Fruit fly (Drosophila melanogaster) whole organism, embryonic: ENCODE results near the gene Tcs4.
A peak's percentile ranks its signal among the peaks of the same experiment; 100 is the strongest.

Source experiments
- B-H1 ChIP-seq: fragments of 200-800 bp; sonication (Bioruptor generic); IDR thresholded peaks from 3 replicates; pipeline ENCODE4 v1.3.6; 2022; ENCODE audit warnings: missing biosample characterization, missing genetic modification characterization
- BEAF-32 ChIP-seq: fragments of 200-800 bp; sonication (Bioruptor generic); optimal IDR thresholded peaks from 3 replicates; lab custom pipeline; 2017; ENCODE audit warnings: missing biosample characterization, missing genetic modification characterization, mild to moderate bottlenecking, moderate library complexity, missing genetic modification reagents
- CG10267 ChIP-seq: fragments of 200-800 bp; sonication (Bioruptor generic); optimal IDR thresholded peaks from 2 replicates; lab custom pipeline; 2018; ENCODE audit warnings: missing biosample characterization, mild to moderate bottlenecking, missing genetic modification characterization, moderate library complexity
- CG12769 ChIP-seq: fragments of 200-800 bp; sonication (Bioruptor generic); optimal IDR thresholded peaks from 2 replicates; lab custom pipeline; 2019; ENCODE audit warnings: missing biosample characterization, mild to moderate bottlenecking, missing genetic modification characterization, moderate library complexity
- CG13287 ChIP-seq: fragments of 200-800 bp; sonication (Bioruptor generic); IDR thresholded peaks from 2 replicates; pipeline ENCODE4 v1.3.6; 2022; ENCODE audit warnings: missing biosample characterization, missing genetic modification characterization; ENCODE audit not compliant: partially characterized antibody
- CG15601 ChIP-seq: fragments of 200-800 bp; sonication (Bioruptor generic); optimal IDR thresholded peaks from 3 replicates; lab custom pipeline; 2019; ENCODE audit warnings: missing biosample characterization, mild to moderate bottlenecking, missing genetic modification characterization, moderate library complexity
- CG17359 ChIP-seq: fragments of 200-800 bp; sonication (Bioruptor generic); optimal IDR thresholded peaks from 3 replicates; lab custom pipeline; 2018; ENCODE audit warnings: missing biosample characterization, mild to moderate bottlenecking, missing genetic modification characterization, moderate library complexity
- CG17568 ChIP-seq: fragments of 200-800 bp; sonication (Bioruptor generic); optimal IDR thresholded peaks from 2 replicates; lab custom pipeline; 2018; ENCODE audit warnings: missing biosample characterization, mild to moderate bottlenecking, missing genetic modification characterization, moderate library complexity
- CG1832 ChIP-seq: fragments of 200-800 bp; sonication (Bioruptor generic); optimal IDR thresholded peaks from 2 replicates; lab custom pipeline; 2017; ENCODE audit warnings: missing biosample characterization, mild to moderate bottlenecking, missing genetic modification characterization, inconsistent platforms
- CG3726 ChIP-seq: fragments of 200-800 bp; sonication (Bioruptor generic); IDR thresholded peaks from 3 replicates; pipeline ENCODE4, ENCODE4 v1.3.6; 2022; ENCODE audit warnings: missing biosample characterization, missing genetic modification characterization
- CG4424 ChIP-seq: fragments of 200-800 bp; sonication (Bioruptor generic); optimal IDR thresholded peaks from 3 replicates; lab custom pipeline; 2016; ENCODE audit warnings: missing biosample characterization, missing genetic modification characterization
- CG4820 ChIP-seq: fragments of 200-800 bp; sonication (Bioruptor generic); optimal IDR thresholded peaks from 3 replicates; lab custom pipeline; 2016; ENCODE audit warnings: missing biosample characterization, missing genetic modification characterization
- CG6791 ChIP-seq: fragments of 200-800 bp; sonication (Bioruptor generic); IDR thresholded peaks from 3 replicates; pipeline ENCODE4 v1.3.6; 2022; ENCODE audit warnings: missing biosample characterization, missing genetic modification characterization; ENCODE audit not compliant: partially characterized antibody
- CG7987 ChIP-seq: fragments of 200-800 bp; sonication (Bioruptor generic); optimal IDR thresholded peaks from 2 replicates; lab custom pipeline; 2018; ENCODE audit warnings: missing biosample characterization, mild to moderate bottlenecking, missing genetic modification characterization, moderate library complexity
- CG9215 ChIP-seq: fragments of 200-800 bp; sonication (Bioruptor generic); IDR thresholded peaks from 2 replicates; pipeline ENCODE4 v1.3.6; 2022; ENCODE audit warnings: missing biosample characterization, missing genetic modification characterization
- CTCF ChIP-seq: fragments of 200-800 bp; sonication (Bioruptor generic); optimal IDR thresholded peaks from 2 replicates; lab custom pipeline; 2017; ENCODE audit warnings: missing biosample characterization, mild to moderate bottlenecking, missing genetic modification characterization, moderate library complexity
- ERR ChIP-seq: fragments of 200-800 bp; sonication (Bioruptor generic); optimal IDR thresholded peaks from 2 replicates; lab custom pipeline; 2016; ENCODE audit warnings: missing biosample characterization, missing genetic modification characterization
- HmgD ChIP-seq: fragments of 200-800 bp; sonication (Bioruptor generic); optimal IDR thresholded peaks from 3 replicates; lab custom pipeline; 2016; ENCODE audit warnings: missing biosample characterization, missing genetic modification characterization
- Hmr ChIP-seq: fragments of 200-800 bp; sonication (Bioruptor generic); optimal IDR thresholded peaks from 3 replicates; lab custom pipeline; 2017; ENCODE audit warnings: mild to moderate bottlenecking, missing biosample characterization, missing genetic modification reagents, missing genetic modification characterization
- Hmx ChIP-seq: fragments of 200-800 bp; sonication (Bioruptor generic); optimal IDR thresholded peaks from 2 replicates; lab custom pipeline; 2016; ENCODE audit warnings: missing biosample characterization, missing genetic modification characterization
- Hsf ChIP-seq: fragments of 200-800 bp; sonication (Bioruptor generic); optimal IDR thresholded peaks from 3 replicates; lab custom pipeline; 2016; ENCODE audit warnings: missing biosample characterization, missing genetic modification characterization
- Kr ChIP-seq: fragments of 200-800 bp; sonication (Bioruptor generic); optimal IDR thresholded peaks from 2 replicates; lab custom pipeline; 2017; ENCODE audit warnings: missing biosample characterization, mild to moderate bottlenecking, missing genetic modification characterization
- Meics ChIP-seq: fragments of 200-800 bp; sonication (Bioruptor generic); optimal IDR thresholded peaks from 2 replicates; lab custom pipeline; 2017; ENCODE audit warnings: missing biosample characterization, mild to moderate bottlenecking, missing genetic modification characterization
- NFAT ChIP-seq: fragments of 200-800 bp; sonication (Bioruptor generic); IDR thresholded peaks from 2 replicates; pipeline ENCODE4 v1.3.6; 2022; ENCODE audit warnings: missing biosample characterization, missing genetic modification characterization
- Neu2 ChIP-seq: fragments of 200-800 bp; sonication (Bioruptor generic); optimal IDR thresholded peaks from 3 replicates; lab custom pipeline; 2016; ENCODE audit warnings: missing biosample characterization, missing genetic modification characterization, borderline replicate concordance
- Oaz ChIP-seq: fragments of 200-800 bp; sonication (Bioruptor generic); IDR thresholded peaks from 2 replicates; pipeline ENCODE4 v1.3.6; 2022; ENCODE audit warnings: missing biosample characterization, missing genetic modification characterization
- ase ChIP-seq: fragments of 200-800 bp; sonication (Bioruptor generic); IDR thresholded peaks from 3 replicates; pipeline ENCODE4 v1.3.6; 2022; ENCODE audit warnings: missing biosample characterization, missing genetic modification characterization
- dpn ChIP-seq, 2 experiments: fragments of 200-800 bp; sonication (Bioruptor generic); optimal IDR thresholded peaks; 3 replicates each; lab custom pipeline; 2016; ENCODE audit warnings: missing biosample characterization in 2 of 2, missing genetic modification characterization in 2 of 2
- ftz-f1 ChIP-seq: fragments of 200-800 bp; sonication (Bioruptor generic); optimal IDR thresholded peaks from 2 replicates; lab custom pipeline; 2016; ENCODE audit warnings: missing biosample characterization, missing genetic modification characterization
- hb ChIP-seq: fragments of 200-800 bp; sonication (Bioruptor generic); IDR thresholded peaks from 3 replicates; pipeline ENCODE4 v1.3.6; 2022; ENCODE audit warnings: missing biosample characterization, missing genetic modification characterization; ENCODE audit not compliant: partially characterized antibody
- hbn ChIP-seq: fragments of 200-800 bp; sonication (Bioruptor generic); IDR thresholded peaks from 2 replicates; pipeline ENCODE4 v1.3.6; 2022; ENCODE audit warnings: missing biosample characterization, missing genetic modification characterization; ENCODE audit not compliant: partially characterized antibody
- inv ChIP-seq: fragments of 200-800 bp; sonication (Bioruptor generic); IDR thresholded peaks from 2 replicates; pipeline ENCODE4 v1.3.6; 2022; ENCODE audit warnings: missing biosample characterization, missing genetic modification characterization; ENCODE audit not compliant: partially characterized antibody
- kah ChIP-seq: fragments of 200-800 bp; sonication (Bioruptor generic); optimal IDR thresholded peaks from 2 replicates; lab custom pipeline; 2018; ENCODE audit warnings: missing biosample characterization, mild to moderate bottlenecking, missing genetic modification characterization
- kni ChIP-seq: fragments of 200-800 bp; sonication (Bioruptor generic); optimal IDR thresholded peaks from 3 replicates; lab custom pipeline; 2017; ENCODE audit warnings: mild to moderate bottlenecking, missing biosample characterization, missing genetic modification reagents, missing genetic modification characterization
- knrl ChIP-seq: fragments of 200-800 bp; sonication (Bioruptor generic); IDR thresholded peaks from 3 replicates; pipeline ENCODE4 v1.3.6; 2022; ENCODE audit warnings: missing biosample characterization, missing genetic modification characterization; ENCODE audit not compliant: partially characterized antibody
- lbe ChIP-seq: fragments of 200-800 bp; sonication (Bioruptor generic); optimal IDR thresholded peaks from 2 replicates; lab custom pipeline; 2016; ENCODE audit warnings: missing biosample characterization, mild to moderate bottlenecking, missing genetic modification characterization
- lmd ChIP-seq: fragments of 200-800 bp; sonication (Bioruptor generic); IDR thresholded peaks from 2 replicates; pipeline ENCODE4 v1.3.6; 2022; ENCODE audit warnings: missing biosample characterization, missing genetic modification characterization
- mld ChIP-seq: fragments of 200-800 bp; sonication (Bioruptor generic); IDR thresholded peaks from 3 replicates; pipeline ENCODE4 v1.3.6; 2022; ENCODE audit warnings: missing biosample characterization, missing genetic modification characterization; ENCODE audit not compliant: partially characterized antibody
- nerfin-2 ChIP-seq: fragments of 200-800 bp; sonication (Bioruptor generic); IDR thresholded peaks from 2 replicates; pipeline ENCODE4 v1.3.6; 2022; ENCODE audit warnings: missing biosample characterization, missing genetic modification characterization; ENCODE audit not compliant: partially characterized antibody
- nom ChIP-seq: fragments of 200-800 bp; sonication (Bioruptor generic); optimal IDR thresholded peaks from 2 replicates; lab custom pipeline; 2017; ENCODE audit warnings: missing biosample characterization, missing genetic modification characterization, mild to moderate bottlenecking, moderate library complexity, missing genetic modification reagents
- pan ChIP-seq, 4 experiments: fragments of >200 bp in 3 of 4; fragments of 200-800 bp in 1 of 4; sonication (Bioruptor generic) in 1 of 4; optimal IDR thresholded peaks in 3 of 4; IDR thresholded peaks in 1 of 4; 2 replicates each; pipeline versions ENCODE4 v1.3.6 to Lab custom; 2017 to 2022; ENCODE audit warnings: missing biosample characterization in 2 of 4, missing genetic modification characterization in 2 of 4, mixed read lengths in 1 of 4
- pho ChIP-seq: fragments of 200-800 bp; sonication (Bioruptor generic); optimal IDR thresholded peaks from 2 replicates; lab custom pipeline; 2016; ENCODE audit warnings: missing biosample characterization, missing genetic modification characterization
- pnt ChIP-seq: fragments of 200-800 bp; sonication (Bioruptor generic); optimal IDR thresholded peaks from 3 replicates; lab custom pipeline; 2016; ENCODE audit warnings: missing biosample characterization, missing genetic modification characterization
- pzg ChIP-seq: fragments of 200-800 bp; sonication (Bioruptor generic); optimal IDR thresholded peaks from 3 replicates; lab custom pipeline; 2018; ENCODE audit warnings: missing biosample characterization, mild to moderate bottlenecking, missing genetic modification characterization, moderate library complexity
- sna ChIP-seq: fragments of 200-800 bp; sonication (Bioruptor generic); IDR thresholded peaks from 2 replicates; pipeline ENCODE4 v1.3.6; 2022; ENCODE audit warnings: missing biosample characterization, missing genetic modification characterization; ENCODE audit not compliant: partially characterized antibody
- tio ChIP-seq: fragments of 200-800 bp; sonication (Bioruptor generic); optimal IDR thresholded peaks from 2 replicates; lab custom pipeline; 2017; ENCODE audit warnings: missing biosample characterization, missing genetic modification characterization, inconsistent platforms
- zen ChIP-seq: fragments of 200-800 bp; sonication (Bioruptor generic); optimal IDR thresholded peaks from 3 replicates; lab custom pipeline; 2018; ENCODE audit warnings: missing biosample characterization, mild to moderate bottlenecking, missing genetic modification characterization, moderate library complexity

The Tcs4 gene

dm6 chrX:19683040-19683875, 18.3 kb downstream of the Tcs4 start, which contains the start of the genes dome and Ubqn (continued):
- peak; percentile 92 for TF ChIP-seq CG1832 (GFP tag; lab: Kevin White, UChicago)
- peak; percentile 93 for TF ChIP-seq hb
- TF ChIP-seq B-H1 (GFP tag; lab: Robert Waterston, UW): no peak
- TF ChIP-seq CTCF: peak; percentile 76
- TF ChIP-seq CG4820 (GFP tag; lab: Kevin White, UChicago): peak; percentile 34
- peak; percentile 85 for TF ChIP-seq CG6791
- no peak for TF ChIP-seq Hmx (GFP tag; lab: Kevin White, UChicago)
- peak; percentile 68; the same call in 2 of the 3 replicates for TF ChIP-seq mld
- TF ChIP-seq BEAF-32 (GFP tag; lab: Kevin White, UChicago): peak; percentile 98
- TF ChIP-seq Kr: no peak
- peak; percentile 20 for TF ChIP-seq lbe (GFP tag; lab: Kevin White, UChicago)
- TF ChIP-seq dpn (GFP tag; optimal IDR thresholded peaks at IDR 0.05; lab: Kevin White, UChicago): peak in 1 of 2 experiments; percentile 30
- TF ChIP-seq pnt (GFP tag; lab: Kevin White, UChicago): no peak
- TF ChIP-seq pho (GFP tag; lab: Kevin White, UChicago): peak; percentile 13
- peak; percentile 93 for TF ChIP-seq inv (GFP tag; lab: Robert Waterston, UW)
- peak; percentile 3; the same call in 1 of the 2 replicates for TF ChIP-seq NFAT (GFP tag; lab: Robert Waterston, UW)
- TF ChIP-seq CG7987 (GFP tag; lab: Kevin White, UChicago): no peak
- no peak for TF ChIP-seq ase (GFP tag; lab: Robert Waterston, UW)
- TF ChIP-seq Meics: peak; percentile 36
- TF ChIP-seq Hmr (GFP tag; lab: Kevin White, UChicago): peak; percentile 22
- peak; percentile 1 for TF ChIP-seq HmgD (GFP tag; lab: Kevin White, UChicago)
- peak; percentile 86 for TF ChIP-seq ftz-f1 (GFP tag; lab: Kevin White, UChicago)
- TF ChIP-seq nerfin-2 (GFP tag; lab: Robert Waterston, UW): peak; percentile 93
- peak; percentile 34 for TF ChIP-seq kni
- TF ChIP-seq lmd: no peak
- TF ChIP-seq pzg (GFP tag; lab: Kevin White, UChicago): peak; percentile 94
- TF ChIP-seq CG10267 (tag; lab: Kevin White, UChicago): peak; percentile 58
- TF ChIP-seq tio (GFP tag; lab: Kevin White, UChicago): no peak
- TF ChIP-seq CG3726 (GFP tag; lab: Robert Waterston, UW): no peak
- peak; percentile 15 for TF ChIP-seq zen (tag; lab: Kevin White, UChicago)
- TF ChIP-seq knrl (GFP tag; lab: Robert Waterston, UW): peak; percentile 93
- peak; percentile 87 for TF ChIP-seq hbn (GFP tag; lab: Robert Waterston, UW)
- no peak for TF ChIP-seq CG17359
- TF ChIP-seq CG17568: no peak
- TF ChIP-seq sna (GFP tag; lab: Robert Waterston, UW): peak; percentile 88
- TF ChIP-seq Neu2 (GFP tag; lab: Kevin White, UChicago): peak; percentile 82
- TF ChIP-seq CG9215: 0 out of 2 replicates have a peak, but pooled peaks have one; percentile 14
- TF ChIP-seq CG13287 (GFP tag; lab: Robert Waterston, UW): peak; percentile 90
- TF ChIP-seq pan (optimal IDR thresholded peaks at IDR 0.05; lab: Kevin White, UChicago): no peak
- no peak for TF ChIP-seq pan (GFP tag; optimal IDR thresholded peaks at IDR 0.05 in 1 of 2, IDR thresholded peaks at IDR 0.05 in 1 of 2)
- TF ChIP-seq Hsf (GFP tag; lab: Kevin White, UChicago): peak; percentile 12
- no peak for TF ChIP-seq ERR (GFP tag; lab: Kevin White, UChicago)
- peak; percentile 37 for TF ChIP-seq CG12769
- TF ChIP-seq CG4424 (GFP tag; lab: Kevin White, UChicago): peak; percentile 24
- TF ChIP-seq nom: peak; percentile 77
- no peak for TF ChIP-seq Oaz
- peak; percentile 33 for TF ChIP-seq kah (GFP tag; lab: Kevin White, UChicago)
- peak; percentile 36 for TF ChIP-seq CG15601 (tag; lab: Kevin White, UChicago)
